Worm (Caenorhabditis elegans): ENCODE measurements around the gene chil-16.

DNA sequence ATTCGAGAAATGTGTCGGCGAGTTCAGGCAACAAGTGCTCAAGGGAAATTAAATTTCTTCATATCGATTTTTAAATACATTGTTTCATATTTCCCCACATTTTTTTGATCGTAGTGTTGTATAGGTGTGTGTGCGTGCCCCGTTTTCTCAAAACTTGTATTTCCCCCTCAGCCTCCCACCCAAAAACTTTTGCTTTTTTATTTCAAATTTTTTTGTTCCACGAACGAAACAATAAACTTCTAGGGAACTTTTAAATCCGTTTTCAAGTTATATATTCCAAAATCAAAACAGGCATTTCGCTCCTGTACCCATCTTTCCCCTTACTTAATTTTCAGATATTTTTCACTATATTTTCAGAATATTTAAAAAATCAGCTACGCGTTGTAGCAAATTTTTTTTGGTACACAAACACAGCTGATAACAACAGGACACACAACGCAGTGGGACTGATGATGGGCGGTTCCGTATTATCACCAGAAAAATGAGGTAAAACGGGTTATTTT lies 23.6 kb downstream of the chil-16 start, which contains the start of the genes M176.4 and M176.16:
- TF ChIP-seq ama-1 (optimal IDR thresholded peaks at IDR 0.05) (no peak), ama-1 (GFP tag; optimal IDR thresholded peaks at IDR 0.05) (no peak), nfya-1 (tag; optimal IDR thresholded peaks at IDR 0.05; ENCODE audit: borderline replicate concordance, insufficient read depth) (no peak), madf-8 (GFP tag; conservative IDR thresholded peaks at IDR 0.05) (no peak), pha-4 (tag; optimal IDR thresholded peaks at IDR 0.05) (no peak), tbx-9 (tag; optimal IDR thresholded peaks at IDR 0.05; ENCODE audit: borderline replicate concordance) (no peak)

All from whole organism, young adult.